Worm (Caenorhabditis elegans): ENCODE measurements around the gene F47B10.5.

The F47B10.5 gene

DNA sequence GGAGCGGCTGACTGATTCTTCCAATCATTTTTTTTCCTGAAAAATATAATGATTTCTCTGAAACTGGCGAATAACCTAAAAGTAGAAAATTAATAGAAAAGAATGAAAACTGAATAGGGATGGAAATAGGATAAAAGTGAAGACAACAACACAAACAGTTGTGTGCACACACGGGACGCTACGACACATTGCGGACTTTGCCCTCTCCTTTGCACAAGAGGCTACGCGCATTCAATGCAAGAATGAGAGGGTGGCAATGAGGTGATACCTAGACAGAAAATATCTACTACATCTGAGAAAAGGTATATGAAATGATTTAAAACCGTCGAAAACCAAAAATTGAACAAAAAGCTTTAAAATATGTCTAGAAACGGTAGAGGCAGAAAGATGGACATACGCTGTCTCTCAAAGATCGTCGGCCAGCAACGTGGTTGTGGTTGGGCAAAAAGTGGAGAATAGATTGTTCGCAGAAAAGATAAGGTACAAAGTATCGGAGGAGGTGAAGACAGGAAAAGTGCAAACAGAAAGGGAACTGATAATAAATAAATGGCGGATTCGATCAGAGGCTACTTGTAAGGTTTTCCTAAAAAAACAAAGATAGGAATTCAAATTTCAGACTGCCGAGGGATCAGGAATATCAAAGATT, 9.8 kb upstream of the F47B10.5 start, which contains the start of gene suca-1:
suca-1 (minus strand) TSS at position 36 of the 646 bp plus-strand sequence.
- no peak for TF ChIP-seq zag-1 (tag; optimal IDR thresholded peaks at IDR 0.05)
- TF ChIP-seq nfya-1 (tag; optimal IDR thresholded peaks at IDR 0.05; ENCODE audit: insufficient read depth), result no peak
- TF ChIP-seq lsy-12 (tag; optimal IDR thresholded peaks at IDR 0.05), result no peak
- no peak for TF ChIP-seq ama-1 (optimal IDR thresholded peaks at IDR 0.05)
- TF ChIP-seq egl-5 (tag; optimal IDR thresholded peaks at IDR 0.05), result peak; percentile 36
- peak; percentile 4 for TF ChIP-seq snpc-4 (tag; optimal IDR thresholded peaks at IDR 0.05)
- peak; percentile 44 for TF ChIP-seq nhr-23 (tag; optimal IDR thresholded peaks at IDR 0.05)
- TF ChIP-seq nhr-25 (tag; optimal IDR thresholded peaks at IDR 0.05), result peak; percentile 67
- peak; percentile 68 for TF ChIP-seq elt-2 (tag; optimal IDR thresholded peaks at IDR 0.05)
- no peak for TF ChIP-seq jun-1 (tag; optimal IDR thresholded peaks at IDR 0.05)
- no peak for TF ChIP-seq ceh-82 (tag; optimal IDR thresholded peaks at IDR 0.05)
- TF ChIP-seq ztf-11 (tag; optimal IDR thresholded peaks at IDR 0.05), result no peak
- peak; percentile 39 for TF ChIP-seq hmg-11 (tag; optimal IDR thresholded peaks at IDR 0.05)
- no peak for TF ChIP-seq ceh-16 (tag; optimal IDR thresholded peaks at IDR 0.05)
- TF ChIP-seq lin-39 (tag; optimal IDR thresholded peaks at IDR 0.05), result no peak
- peak; percentile 11 for TF ChIP-seq nhr-43 (tag; optimal IDR thresholded peaks at IDR 0.05; ENCODE audit: poor library complexity, severe bottlenecking)
- no peak for TF ChIP-seq pha-4 (tag; optimal IDR thresholded peaks at IDR 0.05)
- TF ChIP-seq fkh-10 (GFP tag; optimal IDR thresholded peaks at IDR 0.05), result no peak

- TF ChIP-seq ama-1 (optimal IDR thresholded peaks at IDR 0.05) (no peak), aly-2 (tag; optimal IDR thresholded peaks at IDR 0.05) (no peak), fkh-2 (tag; optimal IDR thresholded peaks at IDR 0.05) (no peak), nhr-77 (tag; optimal IDR thresholded peaks at IDR 0.05) (no peak), ceh-82 (tag; optimal IDR thresholded peaks at IDR 0.05) (no peak), elt-1 (tag; optimal IDR thresholded peaks at IDR 0.05) (no peak), pqm-1 (tag; optimal IDR thresholded peaks at IDR 0.05) (no peak), unc-39 (tag; optimal IDR thresholded peaks at IDR 0.05) (no peak), ztf-11 (tag; optimal IDR thresholded peaks at IDR 0.05) (no peak), skn-1 (tag; optimal IDR thresholded peaks at IDR 0.05) (no peak), nhr-43 (tag; optimal IDR thresholded peaks at IDR 0.05; ENCODE audit: poor library complexity, severe bottlenecking) (no peak), hmg-11 (tag; optimal IDR thresholded peaks at IDR 0.05) (no peak), lsy-12 (tag; optimal IDR thresholded peaks at IDR 0.05) (no peak), lin-15B (tag; optimal IDR thresholded peaks at IDR 0.05) (no peak)
Measured at ce11 chrX:10896498-10896897, 6.1 kb upstream of the F47B10.5 start, which contains the start of gene haly-1. Gene haly-1, minus strand, starts transcription at chrX:10896598.

DNA sequence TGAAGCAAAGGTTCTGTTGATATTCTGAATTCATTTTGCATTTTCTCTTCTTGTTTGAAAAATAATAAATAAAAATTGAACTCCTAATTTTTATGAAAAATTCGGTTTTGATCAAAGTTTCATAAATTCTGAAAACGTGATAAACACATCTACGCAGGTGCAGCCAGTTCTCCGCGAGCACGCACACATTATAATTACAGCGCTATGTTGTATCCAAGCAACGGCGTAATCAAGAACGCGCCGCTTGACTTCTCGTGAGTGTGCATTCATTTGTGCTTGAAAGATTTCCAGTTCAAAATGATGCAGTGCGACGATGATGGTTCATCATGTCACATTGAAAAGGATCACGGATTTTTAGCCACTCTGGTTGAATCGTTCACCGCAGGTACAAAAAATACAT, 1.5 kb upstream of the F47B10.5 start, which contains the start of gene F47B10.3:
F47B10.3 (plus strand) TSS at position 301 of the 400 bp plus-strand sequence.
- no peak for TF ChIP-seq ztf-11 (tag; optimal IDR thresholded peaks at IDR 0.05)
- no peak for TF ChIP-seq R02D3.7 (tag; optimal IDR thresholded peaks at IDR 0.05)
- no peak for TF ChIP-seq nhr-28 (tag; optimal IDR thresholded peaks at IDR 0.05)
- TF ChIP-seq ama-1 (optimal IDR thresholded peaks at IDR 0.05), result no peak
- no peak for TF ChIP-seq unc-62 (GFP tag; optimal IDR thresholded peaks at IDR 0.05)

DNA sequence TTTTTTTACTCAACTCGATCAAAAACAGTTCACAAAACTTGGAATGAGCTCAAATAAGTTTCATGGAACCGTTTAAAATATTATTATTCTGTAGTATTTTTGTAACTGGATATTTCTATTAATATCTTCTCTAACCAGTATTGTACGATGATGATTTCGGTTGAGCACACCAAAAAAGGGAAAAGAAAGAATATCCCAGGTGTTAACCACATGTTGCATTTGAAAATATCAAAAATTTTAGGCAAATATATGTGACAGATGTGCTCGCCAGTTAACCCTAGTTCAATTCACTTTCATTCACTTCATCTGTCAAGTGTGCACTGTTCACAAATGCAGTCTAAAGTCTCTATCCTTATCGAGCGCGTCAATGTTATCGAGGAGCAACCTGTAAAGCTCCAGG, 609 bp upstream of the F47B10.5 start, which contains the start of gene F47B10.4:
F47B10.4 (plus strand) TSS at position 301 of the 400 bp plus-strand sequence.
- TF ChIP-seq hmg-11 (tag; optimal IDR thresholded peaks at IDR 0.05) (no peak), skn-1 (tag; optimal IDR thresholded peaks at IDR 0.05) (no peak), ceh-28 (tag; optimal IDR thresholded peaks at IDR 0.05) (no peak), nhr-11 (tag; optimal IDR thresholded peaks at IDR 0.05) (no peak), ceh-9 (tag; optimal IDR thresholded peaks at IDR 0.05) (no peak)

DNA sequence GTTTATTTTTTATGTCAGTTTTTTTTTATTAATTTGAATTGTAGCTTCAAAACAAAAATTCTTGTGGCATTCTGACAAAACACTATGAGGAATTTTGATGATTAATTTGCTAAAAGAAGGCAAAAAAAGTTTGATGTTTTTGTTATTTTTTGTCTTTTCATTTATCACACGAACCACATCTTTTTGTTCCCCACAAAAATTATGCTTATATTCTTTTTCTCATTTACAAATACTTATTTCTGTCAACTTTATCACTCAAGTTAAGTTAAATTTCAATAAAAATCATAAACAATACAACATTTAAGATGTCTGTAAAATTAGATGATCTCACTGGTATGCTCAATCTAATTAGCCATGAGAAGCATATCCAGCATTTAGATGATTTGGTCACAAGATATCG, 2.2 kb downstream of the F47B10.5 start, which contains the start of gene F47B10.6:
F47B10.6 (plus strand) TSS at position 301 of the 400 bp plus-strand sequence.
- no peak for TF ChIP-seq daf-12 (tag; optimal IDR thresholded peaks at IDR 0.05)
- TF ChIP-seq pqm-1 (tag; optimal IDR thresholded peaks at IDR 0.05), result no peak
- no peak for TF ChIP-seq nhr-28 (tag; optimal IDR thresholded peaks at IDR 0.05)
- TF ChIP-seq nhr-77 (tag; optimal IDR thresholded peaks at IDR 0.05), result no peak
- no peak for TF ChIP-seq ceh-28 (tag; optimal IDR thresholded peaks at IDR 0.05)
- no peak for TF ChIP-seq tbx-2 (tag; optimal IDR thresholded peaks at IDR 0.05)
- no peak for TF ChIP-seq zag-1 (tag; optimal IDR thresholded peaks at IDR 0.05)
- no peak for TF ChIP-seq nhr-43 (tag; optimal IDR thresholded peaks at IDR 0.05; ENCODE audit: poor library complexity, severe bottlenecking)
- TF ChIP-seq sea-2 (GFP tag; optimal IDR thresholded peaks at IDR 0.05), result no peak
- no peak for TF ChIP-seq mdl-1 (tag; optimal IDR thresholded peaks at IDR 0.05)
- no peak for TF ChIP-seq nhr-67 (tag; optimal IDR thresholded peaks at IDR 0.05)
- TF ChIP-seq ztf-4 (tag; optimal IDR thresholded peaks at IDR 0.05), result no peak
- TF ChIP-seq nhr-12 (tag; optimal IDR thresholded peaks at IDR 0.05), result no peak
- TF ChIP-seq fos-1 (tag; optimal IDR thresholded peaks at IDR 0.05), result no peak
- no peak for TF ChIP-seq elt-2 (tag; optimal IDR thresholded peaks at IDR 0.05)
- no peak for TF ChIP-seq elt-3 (tag; optimal IDR thresholded peaks at IDR 0.05)
- TF ChIP-seq jun-1 (tag; optimal IDR thresholded peaks at IDR 0.05), result no peak
- TF ChIP-seq snpc-4 (tag; optimal IDR thresholded peaks at IDR 0.05), result no peak
- TF ChIP-seq nfya-1 (tag; optimal IDR thresholded peaks at IDR 0.05; ENCODE audit: insufficient read depth), result no peak
